Fruit fly (Drosophila melanogaster): ENCODE data around the gene CG31391.

Gene CG31391

DNA sequence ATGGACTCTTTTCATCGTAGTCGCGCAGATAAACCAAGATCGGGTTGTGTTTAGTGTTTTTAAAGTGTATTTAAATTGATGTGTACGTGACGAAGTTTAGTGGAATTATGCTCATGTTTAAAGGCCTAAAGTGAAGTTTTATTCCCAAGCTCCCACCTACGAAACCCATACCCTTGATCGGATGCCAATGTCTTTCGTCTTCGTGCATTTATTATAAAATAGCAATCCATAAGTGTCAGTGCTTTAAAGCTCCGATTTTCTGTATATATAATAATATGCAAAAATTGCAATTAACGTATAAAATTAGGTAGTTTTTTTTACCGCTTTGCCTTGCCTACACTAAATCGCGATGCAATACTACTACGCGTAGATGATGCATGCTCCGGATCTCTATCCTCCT, at the start of gene CG31391:
TSS of gene CG31391 (minus strand) at position 101 of the 400 bp plus-strand sequence.
- TF ChIP-seq CG14711 (tag; optimal IDR thresholded peaks at IDR 0.05), result no peak
- TF ChIP-seq CG7101 (tag; optimal IDR thresholded peaks at IDR 0.05), result no peak
- no peak for TF ChIP-seq Crg-1 (GFP tag; optimal IDR thresholded peaks at IDR 0.05)
- TF ChIP-seq tj (GFP tag; optimal IDR thresholded peaks at IDR 0.05), result no peak
- TF ChIP-seq Hr96 (GFP tag; optimal IDR thresholded peaks at IDR 0.05), result no peak

DNA sequence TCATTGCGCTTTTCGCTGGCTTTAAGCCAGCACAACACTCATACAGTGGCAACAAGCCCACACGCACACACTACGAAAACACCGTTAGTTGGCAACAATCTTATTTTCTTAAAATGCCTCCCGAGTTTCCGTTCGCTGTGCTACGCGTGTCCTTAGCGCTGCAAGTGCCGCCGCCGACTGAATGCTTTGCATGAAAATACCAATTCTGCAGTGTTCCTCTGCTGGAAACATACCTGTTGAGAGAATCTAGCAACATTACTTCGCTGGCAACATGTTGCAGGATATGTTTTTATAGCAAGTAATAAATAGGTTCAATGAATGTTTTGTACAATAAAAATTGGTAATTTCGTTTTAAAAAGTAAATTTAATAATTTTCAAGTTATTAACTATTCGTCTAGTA, 46.2 kb upstream of the CG31391 start, which contains the start of gene TkR86C:
TSS of gene TkR86C (minus strand) at position 168 of the 400 bp plus-strand sequence.
- no peak for TF ChIP-seq CG5204 (GFP tag; optimal IDR thresholded peaks at IDR 0.05)

- TF ChIP-seq CG1620 (GFP tag; optimal IDR thresholded peaks at IDR 0.05) (no peak), Clk (GFP tag; optimal IDR thresholded peaks at IDR 0.05) (no peak), toe (GFP tag; optimal IDR thresholded peaks at IDR 0.05) (no peak), CG14711 (tag; optimal IDR thresholded peaks at IDR 0.05) (no peak), tj (GFP tag; optimal IDR thresholded peaks at IDR 0.05) (no peak), bab1 (GFP tag; optimal IDR thresholded peaks at IDR 0.05) (no peak), Crg-1 (GFP tag; optimal IDR thresholded peaks at IDR 0.05) (no peak), kay (GFP tag; ENCODE audit: borderline replicate concordance) (no peak), cnc (optimal IDR thresholded peaks at IDR 0.05) (no peak), CG7045 (GFP tag; optimal IDR thresholded peaks at IDR 0.05) (no peak), Hr96 (GFP tag; optimal IDR thresholded peaks at IDR 0.05) (no peak), CG33017 (tag; optimal IDR thresholded peaks at IDR 0.05) (no peak), CG7101 (tag; optimal IDR thresholded peaks at IDR 0.05) (no peak), CG11617 (GFP tag; optimal IDR thresholded peaks at IDR 0.05) (no peak), ovo (GFP tag; optimal IDR thresholded peaks at IDR 0.05) (no peak), Mnt (GFP tag; optimal IDR thresholded peaks at IDR 0.05) (no peak), CG12768 (GFP tag; optimal IDR thresholded peaks at IDR 0.05) (no peak)
Observed at dm6 chr3R:10747650-10748049, 42.8 kb upstream of the CG31391 start.

dm6 chr3R:10735857-10736256, 31.0 kb upstream of the CG31391 start, which contains the start of gene tomboy20:
Gene tomboy20, minus strand, starts transcription at chr3R:10735957.
- no peak for TF ChIP-seq toe (GFP tag; optimal IDR thresholded peaks at IDR 0.05)
- TF ChIP-seq cnc (optimal IDR thresholded peaks at IDR 0.05), result no peak
- no peak for TF ChIP-seq CG11617 (GFP tag; optimal IDR thresholded peaks at IDR 0.05)
- no peak for TF ChIP-seq tj (GFP tag; optimal IDR thresholded peaks at IDR 0.05)
- TF ChIP-seq CG33017 (tag; optimal IDR thresholded peaks at IDR 0.05), result no peak
- no peak for TF ChIP-seq Mnt (GFP tag; optimal IDR thresholded peaks at IDR 0.05)
- TF ChIP-seq bab1 (GFP tag; optimal IDR thresholded peaks at IDR 0.05), result no peak
- no peak for TF ChIP-seq CG7101 (tag; optimal IDR thresholded peaks at IDR 0.05)
- TF ChIP-seq kay (GFP tag; ENCODE audit: borderline replicate concordance), result no peak
- TF ChIP-seq Crg-1 (GFP tag; optimal IDR thresholded peaks at IDR 0.05), result no peak
- no peak for TF ChIP-seq cic (GFP tag; optimal IDR thresholded peaks at IDR 0.05)
- no peak for TF ChIP-seq CG14711 (tag; optimal IDR thresholded peaks at IDR 0.05)
- no peak for TF ChIP-seq CG1620 (GFP tag; optimal IDR thresholded peaks at IDR 0.05)
- TF ChIP-seq pad (GFP tag; optimal IDR thresholded peaks at IDR 0.05), result no peak

DNA sequence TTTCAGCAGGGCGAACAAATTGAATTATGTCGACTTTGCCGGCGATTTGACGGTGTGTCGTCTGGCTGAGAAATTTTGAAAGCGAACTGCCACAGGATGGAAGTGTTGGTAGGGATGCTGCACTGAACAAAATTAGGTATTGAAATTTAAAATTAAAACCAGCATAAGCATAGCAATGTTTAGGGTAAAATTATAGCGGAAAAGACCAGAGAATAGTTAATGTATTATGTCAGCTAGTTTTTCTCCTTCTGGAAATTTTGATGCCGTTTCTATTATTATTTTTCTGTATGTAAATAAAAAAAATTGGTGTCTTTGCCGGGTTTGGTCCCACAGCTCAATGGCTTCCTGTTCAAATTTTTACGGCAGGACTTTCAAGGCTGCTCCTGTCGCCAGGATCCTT, 21.8 kb upstream of the CG31391 start:
- TF ChIP-seq CG1620 (GFP tag; optimal IDR thresholded peaks at IDR 0.05), result no peak
- TF ChIP-seq Mnt (GFP tag; optimal IDR thresholded peaks at IDR 0.05), result no peak
- no peak for TF ChIP-seq cic (GFP tag; optimal IDR thresholded peaks at IDR 0.05)
- TF ChIP-seq CG33017 (tag; optimal IDR thresholded peaks at IDR 0.05), result no peak
- TF ChIP-seq CG5204 (GFP tag; optimal IDR thresholded peaks at IDR 0.05), result no peak
- no peak for TF ChIP-seq toe (GFP tag; optimal IDR thresholded peaks at IDR 0.05)
- no peak for TF ChIP-seq cnc (optimal IDR thresholded peaks at IDR 0.05)
- TF ChIP-seq pad (GFP tag; optimal IDR thresholded peaks at IDR 0.05), result no peak
- no peak for TF ChIP-seq kay (GFP tag; ENCODE audit: borderline replicate concordance)
- no peak for TF ChIP-seq CG12768 (GFP tag; optimal IDR thresholded peaks at IDR 0.05)
- no peak for TF ChIP-seq bab1 (GFP tag; optimal IDR thresholded peaks at IDR 0.05)
- TF ChIP-seq Hr96 (GFP tag; optimal IDR thresholded peaks at IDR 0.05), result no peak
- TF ChIP-seq Clk (GFP tag; optimal IDR thresholded peaks at IDR 0.05), result no peak
- TF ChIP-seq CG11617 (GFP tag; optimal IDR thresholded peaks at IDR 0.05), result no peak
- TF ChIP-seq ovo (GFP tag; optimal IDR thresholded peaks at IDR 0.05), result no peak
- TF ChIP-seq Crg-1 (GFP tag; optimal IDR thresholded peaks at IDR 0.05), result no peak
- no peak for TF ChIP-seq CG7045 (GFP tag; optimal IDR thresholded peaks at IDR 0.05)
- no peak for TF ChIP-seq CG14711 (tag; optimal IDR thresholded peaks at IDR 0.05)
- no peak for TF ChIP-seq tj (GFP tag; optimal IDR thresholded peaks at IDR 0.05)
- no peak for TF ChIP-seq CG7101 (tag; optimal IDR thresholded peaks at IDR 0.05)

dm6 chr3R:10714498-10714897, 9.6 kb upstream of the CG31391 start, which contains the start of gene CG4073:
Gene CG4073, plus strand, starts transcription at chr3R:10714798.
- TF ChIP-seq CG12768 (GFP tag; optimal IDR thresholded peaks at IDR 0.05) (no peak), CG7101 (tag; optimal IDR thresholded peaks at IDR 0.05) (no peak), cic (GFP tag; optimal IDR thresholded peaks at IDR 0.05) (no peak), kay (GFP tag; ENCODE audit: borderline replicate concordance) (no peak), cnc (optimal IDR thresholded peaks at IDR 0.05) (no peak), CG33017 (tag; optimal IDR thresholded peaks at IDR 0.05) (no peak), bab1 (GFP tag; optimal IDR thresholded peaks at IDR 0.05) (no peak), toe (GFP tag; optimal IDR thresholded peaks at IDR 0.05) (no peak), Crg-1 (GFP tag; optimal IDR thresholded peaks at IDR 0.05) (no peak), pad (GFP tag; optimal IDR thresholded peaks at IDR 0.05) (no peak)

DNA sequence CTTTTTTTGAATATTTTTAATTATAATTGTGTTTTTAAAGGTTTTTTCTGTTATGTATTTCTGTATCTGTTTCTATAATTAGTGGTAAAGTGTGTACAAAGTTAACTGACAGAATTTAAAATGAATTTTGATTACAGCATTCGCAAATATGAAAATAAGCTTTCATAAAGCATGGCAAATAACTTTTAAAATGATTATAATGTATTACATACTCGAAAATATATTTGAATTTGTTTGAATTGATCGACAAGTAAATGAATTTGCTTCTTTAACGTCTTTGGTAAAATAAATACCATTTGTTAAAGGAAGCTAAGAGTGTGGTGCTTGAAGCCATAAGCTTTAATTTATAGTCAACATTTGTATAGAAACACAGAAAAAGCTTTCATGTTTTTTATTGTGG, 6.3 kb upstream of the CG31391 start, which contains the start of gene CG14689:
TSS of gene CG14689 (minus strand) at position 101 of the 400 bp plus-strand sequence.
- TF ChIP-seq cic (GFP tag; optimal IDR thresholded peaks at IDR 0.05) (no peak), ovo (GFP tag; optimal IDR thresholded peaks at IDR 0.05) (no peak), tj (GFP tag; optimal IDR thresholded peaks at IDR 0.05) (no peak), CG7101 (tag; optimal IDR thresholded peaks at IDR 0.05) (no peak), CG1620 (GFP tag; optimal IDR thresholded peaks at IDR 0.05) (no peak), Mnt (GFP tag; optimal IDR thresholded peaks at IDR 0.05) (no peak), Clk (GFP tag; optimal IDR thresholded peaks at IDR 0.05) (no peak), kay (GFP tag; ENCODE audit: borderline replicate concordance) (no peak), pad (GFP tag; optimal IDR thresholded peaks at IDR 0.05) (no peak), Hr96 (GFP tag; optimal IDR thresholded peaks at IDR 0.05) (no peak), CG14711 (tag; optimal IDR thresholded peaks at IDR 0.05) (no peak), bab1 (GFP tag; optimal IDR thresholded peaks at IDR 0.05) (no peak), CG11617 (GFP tag; optimal IDR thresholded peaks at IDR 0.05) (no peak), Crg-1 (GFP tag; optimal IDR thresholded peaks at IDR 0.05) (no peak), CG12768 (GFP tag; optimal IDR thresholded peaks at IDR 0.05) (no peak), CG33017 (tag; optimal IDR thresholded peaks at IDR 0.05) (no peak), cnc (optimal IDR thresholded peaks at IDR 0.05) (no peak)
